Worm (Caenorhabditis elegans) whole organism, L4/young adult: Measurements from ENCODE around the gene smz-1.

Experiments used
- W03F9.2 ChIP-seq: fragments of 150-350 bp; optimal IDR thresholded peaks from 2 replicates; lab custom pipeline; 2014; ENCODE audit warnings: missing biosample characterization, missing genetic modification characterization
- him-1 ChIP-seq: sonication (generic microtip); optimal IDR thresholded peaks from 2 replicates; lab custom pipeline; 2016; ENCODE audit warnings: missing genotype, missing genetic modification reagents, missing genetic modification characterization, missing compliant biosample characterization

DNA sequence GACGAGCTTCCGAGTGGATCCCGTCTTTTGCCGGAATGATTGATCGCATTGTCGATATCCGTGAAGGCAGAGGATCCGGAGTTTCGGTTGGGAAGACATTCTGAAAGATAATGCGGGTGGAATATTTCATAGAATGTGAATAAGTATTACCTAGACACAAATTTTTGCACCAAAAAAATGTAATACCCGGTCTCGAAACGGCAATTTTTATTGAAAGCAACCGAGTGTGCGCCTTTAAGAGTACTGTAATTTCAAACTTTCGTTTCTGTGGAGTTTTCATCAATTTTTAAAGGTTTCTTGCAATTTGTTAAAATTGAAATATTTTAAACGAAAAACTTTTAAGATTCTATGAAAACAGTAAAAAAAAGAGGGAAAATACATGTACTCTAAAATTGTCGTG is 10.9 kb upstream of the smz-1 start, which contains the start of gene C25G4.2:
- no peak for TF ChIP-seq W03F9.2 (tag; lab: Kevin White, UChicago)
- no peak for TF ChIP-seq him-1 (tag; lab: Kevin White, UChicago)
